Worm (Caenorhabditis elegans) whole organism, young adult: ENCODE measurements around the gene srbc-41.

Source experiments
- B0261.1 ChIP-seq: sonication (generic microtip); optimal IDR thresholded peaks from 2 replicates; lab custom pipeline; 2016; ENCODE audit warnings: mild to moderate bottlenecking, missing genetic modification characterization, moderate library complexity, missing compliant biosample characterization
- F52B5.7 ChIP-seq: sonication (generic microtip); optimal IDR thresholded peaks from 2 replicates; lab custom pipeline; 2016; ENCODE audit warnings: mild to moderate bottlenecking, missing genetic modification characterization, missing compliant biosample characterization
- F57A8.1 ChIP-seq: fragments of 200-800 bp; sonication (Bioruptor generic); optimal IDR thresholded peaks from 2 replicates; lab custom pipeline; 2018; ENCODE audit warnings: mild to moderate bottlenecking, missing genetic modification characterization, moderate library complexity, missing compliant biosample characterization
- K11D2.4 ChIP-seq: fragments of 200-800 bp; sonication (Bioruptor generic); IDR thresholded peaks from 2 replicates; pipeline ENCODE4 v1.3.6; 2022; ENCODE audit warnings: missing genetic modification reagents, missing genetic modification characterization, missing compliant biosample characterization
- T26A5.8 ChIP-seq: sonication (generic microtip); optimal IDR thresholded peaks from 2 replicates; lab custom pipeline; 2016; ENCODE audit warnings: missing genetic modification characterization, missing compliant biosample characterization
- Y56A3A.18 ChIP-seq: fragments of 200-800 bp; sonication (Bioruptor generic); IDR thresholded peaks from 2 replicates; pipeline ENCODE4 v1.3.6; 2022; ENCODE audit warnings: missing genetic modification reagents, missing genetic modification characterization, missing compliant biosample characterization
- Y67H2A.10 ChIP-seq: fragments of 200-800 bp; sonication (Bioruptor generic); conservative IDR thresholded peaks from 2 replicates; pipeline ENCODE4 v1.3.6; 2022; ENCODE audit warnings: missing genetic modification reagents, missing genetic modification characterization, missing compliant biosample characterization
- Y95B8A.8 ChIP-seq: fragments of 200-800 bp; sonication (Bioruptor generic); IDR thresholded peaks from 2 replicates; pipeline ENCODE4 v1.3.6; 2022; ENCODE audit warnings: missing genetic modification reagents, missing genetic modification characterization, missing compliant biosample characterization
- aptf-3 ChIP-seq: fragments of 200-800 bp; sonication (Bioruptor generic); IDR thresholded peaks from 2 replicates; pipeline ENCODE4 v1.3.6; 2022; ENCODE audit warnings: missing genetic modification characterization, missing compliant biosample characterization
- attf-3 ChIP-seq: fragments of 200-800 bp; sonication (Bioruptor generic); conservative IDR thresholded peaks from 2 replicates; pipeline ENCODE4 v1.3.6; 2022; ENCODE audit warnings: missing genetic modification reagents, missing genetic modification characterization, missing compliant biosample characterization
- ceh-27 ChIP-seq: fragments of 200-800 bp; sonication (Bioruptor generic); optimal IDR thresholded peaks from 2 replicates; lab custom pipeline; 2018; ENCODE audit warnings: mild to moderate bottlenecking, missing genetic modification characterization, moderate library complexity, missing compliant biosample characterization
- ceh-40 ChIP-seq: fragments of 200-800 bp; sonication (Bioruptor generic); IDR thresholded peaks from 2 replicates; pipeline ENCODE4 v1.3.6; 2022; ENCODE audit warnings: missing genetic modification characterization, missing compliant biosample characterization
- ceh-79 ChIP-seq: sonication (generic microtip); optimal IDR thresholded peaks from 2 replicates; lab custom pipeline; 2017; ENCODE audit warnings: mild to moderate bottlenecking, missing genetic modification characterization, missing compliant biosample characterization
- die-1 ChIP-seq: sonication (generic microtip); optimal IDR thresholded peaks from 2 replicates; lab custom pipeline; 2016; ENCODE audit warnings: missing genotype, mild to moderate bottlenecking, missing genetic modification characterization, missing compliant biosample characterization
- dpl-1 ChIP-seq: fragments of 150-350 bp; optimal IDR thresholded peaks from 2 replicates; lab custom pipeline; 2014; ENCODE audit warnings: missing biosample characterization, missing genetic modification reagents, missing genetic modification characterization
- efl-1 ChIP-seq: fragments of 150-350 bp; optimal IDR thresholded peaks from 2 replicates; lab custom pipeline; 2014; ENCODE audit warnings: missing biosample characterization, missing genetic modification reagents, missing genetic modification characterization
- egl-44 ChIP-seq: fragments of 200-800 bp; sonication (Bioruptor generic); IDR thresholded peaks from 2 replicates; pipeline ENCODE4 v1.3.6; 2022; ENCODE audit warnings: missing genetic modification reagents, missing genetic modification characterization, missing compliant biosample characterization
- fkh-3 ChIP-seq: sonication (generic microtip); optimal IDR thresholded peaks from 2 replicates; lab custom pipeline; 2016; ENCODE audit warnings: mild to moderate bottlenecking, missing genetic modification characterization, missing compliant biosample characterization
- hlh-26 ChIP-seq: fragments of 200-800 bp; sonication (Bioruptor generic); conservative IDR thresholded peaks from 2 replicates; pipeline ENCODE4 v1.3.6; 2022; ENCODE audit warnings: missing genetic modification reagents, missing genetic modification characterization, missing compliant biosample characterization
- hmg-1.2 ChIP-seq: fragments of 200-800 bp; sonication (Bioruptor generic); IDR thresholded peaks from 2 replicates; pipeline ENCODE4 v1.3.6; 2022; ENCODE audit warnings: missing genetic modification reagents, missing genetic modification characterization, missing compliant biosample characterization
- hrde-1 ChIP-seq: sonication (generic microtip); optimal IDR thresholded peaks from 2 replicates; lab custom pipeline; 2016; ENCODE audit warnings: missing genetic modification characterization, mild to moderate bottlenecking, missing compliant biosample characterization, moderate library complexity, missing genotype, missing genetic modification reagents, borderline replicate concordance
- lin-40 ChIP-seq: sonication (generic microtip); optimal IDR thresholded peaks from 2 replicates; lab custom pipeline; 2016; ENCODE audit warnings: missing genetic modification characterization, mild to moderate bottlenecking, missing compliant biosample characterization, missing genotype, missing genetic modification reagents
- madf-6 ChIP-seq: fragments of 200-800 bp; sonication (Bioruptor generic); IDR thresholded peaks from 2 replicates; pipeline ENCODE4 v1.3.6; 2022; ENCODE audit warnings: missing genetic modification reagents, missing genetic modification characterization, missing compliant biosample characterization
- mes-4 ChIP-seq: sonication (generic microtip); optimal IDR thresholded peaks from 2 replicates; lab custom pipeline; 2016; ENCODE audit warnings: missing genotype, missing genetic modification characterization, missing compliant biosample characterization
- nhr-27 ChIP-seq: fragments of 200-800 bp; sonication (Bioruptor generic); optimal IDR thresholded peaks from 2 replicates; lab custom pipeline; 2018; ENCODE audit warnings: mild to moderate bottlenecking, missing genetic modification characterization, moderate library complexity, missing compliant biosample characterization
- nhr-80 ChIP-seq: sonication (generic microtip); optimal IDR thresholded peaks from 2 replicates; lab custom pipeline; 2016; ENCODE audit warnings: missing genetic modification characterization, missing compliant biosample characterization
- nhr-90 ChIP-seq: sonication (generic microtip); optimal IDR thresholded peaks from 2 replicates; lab custom pipeline; 2016; ENCODE audit warnings: missing genotype, mild to moderate bottlenecking, missing genetic modification characterization, missing compliant biosample characterization
- repo-1 ChIP-seq: sonication (generic microtip); optimal IDR thresholded peaks from 2 replicates; lab custom pipeline; 2017; ENCODE audit warnings: mild to moderate bottlenecking, missing genetic modification characterization, missing compliant biosample characterization
- snpc-1.1 ChIP-seq: sonication (generic microtip); optimal IDR thresholded peaks from 2 replicates; lab custom pipeline; 2017; ENCODE audit warnings: missing genetic modification characterization, mild to moderate bottlenecking, missing compliant biosample characterization, antibody characterized with exemption, moderate library complexity, missing genotype, missing genetic modification reagents; ENCODE audit not compliant: insufficient read depth
- tlf-1 ChIP-seq: fragments of 200-800 bp; sonication (Bioruptor generic); optimal IDR thresholded peaks from 2 replicates; lab custom pipeline; 2018; ENCODE audit warnings: mild to moderate bottlenecking, missing genetic modification characterization, missing compliant biosample characterization
- ztf-26 ChIP-seq: sonication (generic microtip); optimal IDR thresholded peaks from 2 replicates; lab custom pipeline; 2017; ENCODE audit warnings: missing genetic modification characterization, missing compliant biosample characterization
- ztf-6 ChIP-seq: fragments of 200-800 bp; sonication (Bioruptor generic); IDR thresholded peaks from 2 replicates; pipeline ENCODE4 v1.3.6; 2022; ENCODE audit warnings: missing genetic modification reagents, missing genetic modification characterization, missing compliant biosample characterization

Gene srbc-41

DNA sequence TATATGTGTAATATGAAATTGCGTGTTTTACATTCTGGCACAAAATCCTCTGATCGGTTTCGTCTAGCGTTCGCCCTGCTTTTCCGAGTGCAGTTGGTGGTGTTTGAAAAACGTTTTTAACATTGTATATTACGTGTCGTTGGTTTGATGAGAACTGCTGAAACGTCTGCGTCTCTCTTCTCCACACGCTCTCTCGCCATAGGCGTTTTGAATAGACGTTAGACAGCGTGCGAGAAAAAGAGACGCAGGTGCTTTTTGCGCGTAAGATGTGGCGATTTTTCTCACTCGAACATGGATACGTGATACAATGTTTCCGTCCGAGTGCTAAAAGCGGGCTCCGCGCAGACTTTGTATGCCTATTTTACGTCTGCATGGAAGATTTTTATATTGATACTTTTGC is 5.9 kb upstream of the srbc-41 start:
- TF ChIP-seq B0261.1, result no peak
- no peak for TF ChIP-seq fkh-3
- TF ChIP-seq hmg-1.2 (GFP tag; lab: Robert Waterston, UW), result peak; percentile 95
- TF ChIP-seq mes-4 (tag; lab: Kevin White, UChicago), result no peak
- no peak for TF ChIP-seq ceh-79 (tag; lab: Kevin White, UChicago)
- TF ChIP-seq egl-44 (GFP tag; lab: Robert Waterston, UW), result no peak
- TF ChIP-seq die-1 (tag; lab: Kevin White, UChicago), result no peak
- TF ChIP-seq, all 124 proteins: peak for 1

DNA sequence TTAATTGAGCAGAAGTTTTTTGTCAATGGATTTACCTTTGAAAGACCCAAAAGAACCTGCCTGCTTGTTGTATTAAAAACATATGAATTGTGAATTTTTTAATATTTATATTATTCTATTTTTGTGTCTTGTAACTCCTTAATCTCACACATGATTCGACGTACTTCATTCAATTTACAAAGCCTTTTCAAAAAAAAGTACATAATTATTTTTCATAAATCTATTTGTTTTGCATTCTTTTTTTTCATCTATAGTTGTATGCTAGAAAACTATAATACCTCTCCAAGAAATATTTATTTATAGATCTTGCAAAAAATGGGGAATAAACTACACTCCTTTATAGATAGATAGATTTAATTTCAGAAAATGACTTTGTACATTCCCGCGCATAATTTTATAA is 4.1 kb upstream of the srbc-41 start, which contains the start of gene nhr-179:
Gene nhr-179 (minus strand): TSS at position 101 of the 400 bp plus-strand sequence.
- TF ChIP-seq snpc-1.1 (tag; lab: Kevin White, UChicago), result no peak

DNA sequence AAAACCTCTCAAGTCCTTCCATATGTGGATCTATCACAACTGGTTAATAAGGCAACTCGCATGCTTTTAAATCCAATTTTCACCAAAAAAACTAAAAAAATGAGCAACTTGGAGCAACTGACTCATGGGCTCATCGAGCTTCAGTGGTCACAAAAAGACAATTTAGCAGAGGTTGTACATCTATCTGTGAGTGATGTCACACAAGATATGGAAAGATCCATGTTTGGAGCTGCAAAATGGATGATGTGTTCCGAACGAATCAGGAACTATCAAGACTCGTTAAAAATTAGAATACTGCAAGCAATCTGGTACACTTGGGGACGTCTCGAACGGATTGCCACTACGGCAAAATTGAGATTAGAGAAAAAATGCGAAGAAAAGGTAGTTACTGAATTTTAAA is 3.1 kb downstream of the srbc-41 start:
- TF ChIP-seq ceh-27 (GFP tag; lab: Kevin White, UChicago), result no peak
- TF ChIP-seq K11D2.4 (GFP tag; lab: Robert Waterston, UW), result no peak
- no peak for TF ChIP-seq Y56A3A.18
- TF ChIP-seq ztf-26 (tag; lab: Kevin White, UChicago), result no peak
- no peak for TF ChIP-seq efl-1 (GFP tag; lab: Kevin White, UChicago)
- no peak for TF ChIP-seq aptf-3 (GFP tag; lab: Robert Waterston, UW)
- TF ChIP-seq hrde-1 (tag; lab: Kevin White, UChicago), result no peak
- no peak for TF ChIP-seq fkh-3
- TF ChIP-seq Y95B8A.8 (GFP tag; lab: Robert Waterston, UW), result no peak
- no peak for TF ChIP-seq dpl-1 (GFP tag; lab: Kevin White, UChicago)
- no peak for TF ChIP-seq repo-1 (tag; lab: Kevin White, UChicago)
- TF ChIP-seq F57A8.1 (GFP tag; lab: Kevin White, UChicago), result no peak
- TF ChIP-seq nhr-27 (tag; lab: Kevin White, UChicago), result no peak
- no peak for TF ChIP-seq madf-6 (GFP tag; lab: Robert Waterston, UW)
- no peak for TF ChIP-seq F52B5.7 (tag; lab: Kevin White, UChicago)
- TF ChIP-seq ceh-40 (GFP tag; lab: Robert Waterston, UW), result no peak

DNA sequence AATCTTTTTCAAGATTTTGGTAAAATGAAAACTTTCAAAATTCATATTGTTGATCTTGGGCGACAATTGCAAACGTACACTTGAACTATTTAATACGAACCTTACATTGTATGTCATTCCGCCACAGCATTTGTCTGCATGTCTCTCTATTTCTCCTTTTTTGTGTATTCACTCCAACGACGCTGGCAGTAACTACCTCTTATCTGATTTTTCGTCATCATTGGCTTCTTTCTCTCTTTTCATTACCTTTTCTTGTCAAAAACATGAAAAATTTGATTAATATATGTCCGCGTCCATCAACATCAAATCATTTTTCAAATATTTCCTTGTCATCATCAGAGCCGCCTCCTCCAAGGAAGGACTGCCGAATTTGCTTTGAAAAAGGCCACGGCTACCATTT is 4.5 kb downstream of the srbc-41 start, which contains the start of gene nhr-177:
Gene nhr-177 (plus strand): TSS at position 167 of the 400 bp plus-strand sequence.
- peak; percentile 69 for TF ChIP-seq nhr-80 (tag; lab: Kevin White, UChicago)
- no peak for TF ChIP-seq ztf-26 (tag; lab: Kevin White, UChicago)
- TF ChIP-seq Y67H2A.10 (GFP tag; lab: Robert Waterston, UW), result no peak
- TF ChIP-seq nhr-90, result no peak
- no peak for TF ChIP-seq attf-3 (GFP tag; lab: Robert Waterston, UW)
- TF ChIP-seq ztf-6 (GFP tag; lab: Robert Waterston, UW), result no peak
- no peak for TF ChIP-seq T26A5.8 (tag; lab: Kevin White, UChicago)

DNA sequence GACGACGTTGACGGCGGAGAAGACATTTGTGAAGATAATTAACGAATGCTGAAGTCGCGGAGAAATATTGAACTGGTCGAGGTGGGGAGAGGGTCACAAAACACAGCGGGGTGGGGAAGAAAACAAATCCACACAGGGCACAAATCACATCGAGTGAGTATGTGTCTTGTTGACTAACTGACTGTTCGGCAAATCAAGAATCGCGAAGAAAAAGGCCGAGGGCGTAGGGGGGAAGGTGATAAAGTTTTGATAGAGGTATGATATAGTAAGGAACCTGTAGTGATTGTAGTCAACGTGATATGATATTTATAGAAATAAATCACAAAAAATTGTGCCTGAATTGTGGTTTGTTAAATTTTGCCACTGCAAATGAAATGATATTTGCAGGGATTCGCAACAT is 6.8 kb downstream of the srbc-41 start, which contains the start of gene nhr-178:
Gene nhr-178 (minus strand): TSS at position 164 of the 400 bp plus-strand sequence.
- TF ChIP-seq lin-40 (tag; lab: Kevin White, UChicago), result peak; percentile 40
- TF ChIP-seq tlf-1, result no peak
- TF ChIP-seq hlh-26 (GFP tag; lab: Robert Waterston, UW), result no peak
- TF ChIP-seq nhr-80 (tag; lab: Kevin White, UChicago), result peak; percentile 84
- TF ChIP-seq hrde-1 (tag; lab: Kevin White, UChicago), result no peak
